Worm (Caenorhabditis elegans) whole organism, L2 larva: ENCODE measurements around the gene T26C5.3.

ENCODE experiments used
- ceh-16 ChIP-seq: fragments of 150-350 bp; optimal IDR thresholded peaks from 2 replicates; lab custom pipeline; 2014; ENCODE audit warnings: missing biosample characterization, missing genetic modification characterization
- ceh-82 ChIP-seq: fragments of 150-350 bp; optimal IDR thresholded peaks from 2 replicates; lab custom pipeline; 2014; ENCODE audit warnings: missing biosample characterization, missing genetic modification characterization
- egl-27 ChIP-seq: sonication (generic microtip); optimal IDR thresholded peaks from 3 replicates; lab custom pipeline; 2017; ENCODE audit warnings: missing biosample characterization, missing genetic modification reagents, missing genetic modification characterization
- elt-1 ChIP-seq: fragments of 150-350 bp; optimal IDR thresholded peaks from 2 replicates; lab custom pipeline; 2014; ENCODE audit warnings: missing biosample characterization, missing genetic modification characterization
- fos-1 ChIP-seq: fragments of 150-350 bp; optimal IDR thresholded peaks from 2 replicates; lab custom pipeline; 2014; ENCODE audit warnings: missing biosample characterization, missing genetic modification characterization
- nhr-11 ChIP-seq: fragments of 150-350 bp; optimal IDR thresholded peaks from 2 replicates; lab custom pipeline; 2014; ENCODE audit warnings: missing biosample characterization, missing genetic modification characterization
- nhr-12 ChIP-seq: fragments of 150-350 bp; optimal IDR thresholded peaks from 2 replicates; lab custom pipeline; 2014; ENCODE audit warnings: missing biosample characterization, missing genetic modification characterization
- snpc-4 ChIP-seq: fragments of 150-350 bp; optimal IDR thresholded peaks from 2 replicates; lab custom pipeline; 2014; ENCODE audit warnings: missing biosample characterization, missing genetic modification characterization
- ztf-4 ChIP-seq: fragments of 150-350 bp; optimal IDR thresholded peaks from 2 replicates; lab custom pipeline; 2014; ENCODE audit warnings: missing biosample characterization, missing genetic modification characterization

- TF ChIP-seq nhr-12 (tag; lab: Kevin White, UChicago) (no peak), nhr-11 (no peak), ceh-16 (no peak), egl-27 (no peak), ceh-82 (tag; lab: Kevin White, UChicago) (no peak), snpc-4 (tag; lab: Kevin White, UChicago) (no peak), elt-1 (tag; lab: Kevin White, UChicago) (no peak), ztf-4 (tag; lab: Kevin White, UChicago) (no peak), fos-1 (tag; lab: Kevin White, UChicago) (no peak)
These were observed 589 bp downstream of the T26C5.3 start for ce11 chrII:9236972-9237371.
